Worm (Caenorhabditis elegans): ENCODE data around the gene F45E1.5.

DNA sequence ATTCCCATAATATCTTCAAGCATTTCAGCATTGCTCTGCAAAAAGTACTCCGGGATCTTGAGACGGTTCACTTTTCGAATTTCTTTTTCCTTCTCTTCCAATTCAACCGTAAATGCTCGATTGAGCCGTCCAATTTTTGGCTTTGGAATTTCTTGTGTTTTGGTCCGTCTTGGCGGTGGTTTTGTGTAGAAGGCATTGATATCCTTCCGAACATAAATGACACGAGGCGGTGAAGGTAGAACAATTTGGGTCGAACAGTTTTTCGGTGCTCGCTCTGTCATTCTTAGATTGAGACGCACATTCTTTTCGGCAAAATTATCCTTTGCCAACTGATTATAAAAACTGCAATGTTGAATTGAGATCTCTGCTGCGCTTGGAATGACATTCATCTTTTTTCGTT, 33.8 kb upstream of the F45E1.5 start:
- TF ChIP-seq alr-1 (tag; optimal IDR thresholded peaks at IDR 0.05) (no peak), C34F6.9 (tag; optimal IDR thresholded peaks at IDR 0.05) (no peak), skn-1 (tag; optimal IDR thresholded peaks at IDR 0.05) (no peak)

All from whole organism, L2 larva.